Worm (Caenorhabditis elegans) whole organism, young adult: ENCODE measurements around the gene F09G8.10.

Source experiments
- B0035.1 ChIP-seq: sonication (generic microtip); optimal IDR thresholded peaks from 2 replicates; lab custom pipeline; 2016; ENCODE audit warnings: missing genetic modification characterization, mild to moderate bottlenecking, missing compliant biosample characterization, missing genotype, missing genetic modification reagents
- D2030.7 ChIP-seq: fragments of 200-800 bp; sonication (Bioruptor generic); IDR thresholded peaks from 2 replicates; pipeline ENCODE4 v1.3.6; 2022; ENCODE audit warnings: missing genetic modification reagents, missing genetic modification characterization, missing compliant biosample characterization
- F22D6.2 ChIP-seq: sonication (generic microtip); optimal IDR thresholded peaks from 2 replicates; lab custom pipeline; 2016; ENCODE audit warnings: mild to moderate bottlenecking, missing genetic modification characterization, missing compliant biosample characterization
- F33H1.4 ChIP-seq: fragments of 200-800 bp; sonication (Bioruptor generic); IDR thresholded peaks from 2 replicates; pipeline ENCODE4 v1.3.6; 2022; ENCODE audit warnings: missing genetic modification reagents, missing genetic modification characterization, missing compliant biosample characterization
- F37B4.10 ChIP-seq: fragments of 200-800 bp; sonication (Bioruptor generic); IDR thresholded peaks from 2 replicates; pipeline ENCODE4 v1.3.6; 2022; ENCODE audit warnings: missing genetic modification characterization, missing compliant biosample characterization
- F49E8.2 ChIP-seq: sonication (generic microtip); optimal IDR thresholded peaks from 3 replicates; lab custom pipeline; 2017; ENCODE audit warnings: missing genetic modification characterization, mild to moderate bottlenecking, missing compliant biosample characterization, antibody characterized with exemption, moderate library complexity; ENCODE audit not compliant: insufficient read depth
- F55B11.4 ChIP-seq: sonication (generic microtip); optimal IDR thresholded peaks from 2 replicates; lab custom pipeline; 2016; ENCODE audit warnings: missing compliant biosample characterization, missing genetic modification characterization, borderline replicate concordance; ENCODE audit not compliant: insufficient read depth
- F57C9.4 ChIP-seq: sonication (generic microtip); optimal IDR thresholded peaks from 2 replicates; lab custom pipeline; 2017; ENCODE audit warnings: mild to moderate bottlenecking, missing genetic modification characterization, missing compliant biosample characterization
- K11D2.4 ChIP-seq: fragments of 200-800 bp; sonication (Bioruptor generic); IDR thresholded peaks from 2 replicates; pipeline ENCODE4 v1.3.6; 2022; ENCODE audit warnings: missing genetic modification reagents, missing genetic modification characterization, missing compliant biosample characterization
- T26A5.8 ChIP-seq: sonication (generic microtip); optimal IDR thresholded peaks from 2 replicates; lab custom pipeline; 2016; ENCODE audit warnings: missing genetic modification characterization, missing compliant biosample characterization
- Y95B8A.8 ChIP-seq: fragments of 200-800 bp; sonication (Bioruptor generic); IDR thresholded peaks from 2 replicates; pipeline ENCODE4 v1.3.6; 2022; ENCODE audit warnings: missing genetic modification reagents, missing genetic modification characterization, missing compliant biosample characterization
- bed-2 ChIP-seq: fragments of 200-800 bp; sonication (Bioruptor generic); IDR thresholded peaks from 2 replicates; pipeline ENCODE4 v1.3.6; 2022; ENCODE audit warnings: missing genetic modification reagents, missing genetic modification characterization, missing compliant biosample characterization
- ccch-3 ChIP-seq: fragments of 200-800 bp; sonication (Bioruptor generic); optimal IDR thresholded peaks from 2 replicates; lab custom pipeline; 2018; ENCODE audit warnings: mild to moderate bottlenecking, missing genetic modification characterization, missing compliant biosample characterization
- ceh-100 ChIP-seq: fragments of 200-800 bp; sonication (Bioruptor generic); IDR thresholded peaks from 2 replicates; pipeline ENCODE4 v1.3.6; 2022; ENCODE audit warnings: missing genetic modification reagents, missing genetic modification characterization, missing compliant biosample characterization
- ceh-27 ChIP-seq: fragments of 200-800 bp; sonication (Bioruptor generic); optimal IDR thresholded peaks from 2 replicates; lab custom pipeline; 2018; ENCODE audit warnings: mild to moderate bottlenecking, missing genetic modification characterization, moderate library complexity, missing compliant biosample characterization
- die-1 ChIP-seq: sonication (generic microtip); optimal IDR thresholded peaks from 2 replicates; lab custom pipeline; 2016; ENCODE audit warnings: missing genotype, mild to moderate bottlenecking, missing genetic modification characterization, missing compliant biosample characterization
- dox-1 ChIP-seq: fragments of 200-800 bp; sonication (Bioruptor generic); IDR thresholded peaks from 2 replicates; pipeline ENCODE4 v1.3.6; 2022; ENCODE audit warnings: missing genetic modification reagents, missing genetic modification characterization, missing compliant biosample characterization
- egl-44 ChIP-seq: fragments of 200-800 bp; sonication (Bioruptor generic); IDR thresholded peaks from 2 replicates; pipeline ENCODE4 v1.3.6; 2022; ENCODE audit warnings: missing genetic modification reagents, missing genetic modification characterization, missing compliant biosample characterization
- hlh-12 ChIP-seq: sonication (generic microtip); optimal IDR thresholded peaks from 2 replicates; lab custom pipeline; 2016; ENCODE audit warnings: missing genetic modification characterization, missing compliant biosample characterization
- hlh-26 ChIP-seq: fragments of 200-800 bp; sonication (Bioruptor generic); conservative IDR thresholded peaks from 2 replicates; pipeline ENCODE4 v1.3.6; 2022; ENCODE audit warnings: missing genetic modification reagents, missing genetic modification characterization, missing compliant biosample characterization
- hmg-20 ChIP-seq: fragments of 200-800 bp; sonication (Bioruptor generic); IDR thresholded peaks from 2 replicates; pipeline ENCODE4 v1.3.6; 2022; ENCODE audit warnings: missing genetic modification reagents, missing genetic modification characterization, missing compliant biosample characterization
- lin-35 ChIP-seq, 3 experiments: fragments of 150-350 bp in 2 of 3; sonication (generic microtip) in 1 of 3; optimal IDR thresholded peaks; 2 replicates each; lab custom pipeline; 2014 to 2018; ENCODE audit warnings: missing biosample characterization in 3 of 3, missing genetic modification characterization in 3 of 3, missing genetic modification reagents in 3 of 3
- lsy-27 ChIP-seq: sonication (generic microtip); optimal IDR thresholded peaks from 2 replicates; lab custom pipeline; 2017; ENCODE audit warnings: missing genetic modification characterization, mild to moderate bottlenecking, missing compliant biosample characterization, antibody characterized with exemption, missing genotype, borderline replicate concordance; ENCODE audit not compliant: insufficient read depth
- madf-6 ChIP-seq: fragments of 200-800 bp; sonication (Bioruptor generic); IDR thresholded peaks from 2 replicates; pipeline ENCODE4 v1.3.6; 2022; ENCODE audit warnings: missing genetic modification reagents, missing genetic modification characterization, missing compliant biosample characterization
- mel-28 ChIP-seq: sonication (generic microtip); optimal IDR thresholded peaks from 2 replicates; lab custom pipeline; 2016; ENCODE audit warnings: borderline replicate concordance, mild to moderate bottlenecking, missing genetic modification characterization, missing compliant biosample characterization
- nfya-2 ChIP-seq: fragments of 200-800 bp; sonication (Bioruptor generic); IDR thresholded peaks from 2 replicates; pipeline ENCODE4 v1.3.6; 2022; ENCODE audit warnings: missing genetic modification reagents, missing genetic modification characterization, missing compliant biosample characterization
- nhr-80 ChIP-seq: sonication (generic microtip); optimal IDR thresholded peaks from 2 replicates; lab custom pipeline; 2016; ENCODE audit warnings: missing genetic modification characterization, missing compliant biosample characterization
- rpc-1 ChIP-seq, 2 experiments: fragments of 150-350 bp in 1 of 2; sonication (generic microtip) in 1 of 2; optimal IDR thresholded peaks; 2 replicates each; lab custom pipeline; 2014 to 2018; ENCODE audit warnings: missing biosample characterization in 1 of 2, missing genetic modification characterization in 1 of 2, missing genetic modification reagents in 1 of 2, missing genotype in 1 of 2
- unc-62 ChIP-seq: fragments of 150-350 bp; optimal IDR thresholded peaks from 2 replicates; lab custom pipeline; 2014; ENCODE audit warnings: missing biosample characterization, missing genetic modification reagents, missing genetic modification characterization
- xnd-1 ChIP-seq: sonication (generic microtip); optimal IDR thresholded peaks from 2 replicates; lab custom pipeline; 2016; ENCODE audit warnings: missing genotype, missing genetic modification reagents, missing genetic modification characterization, missing compliant biosample characterization
- zfh-2 ChIP-seq: fragments of 200-800 bp; sonication (Bioruptor generic); conservative IDR thresholded peaks from 2 replicates; pipeline ENCODE4 v1.3.6; 2022; ENCODE audit warnings: missing genetic modification reagents, missing genetic modification characterization, missing compliant biosample characterization
- ztf-22 ChIP-seq: fragments of 200-800 bp; sonication (Bioruptor generic); optimal IDR thresholded peaks from 2 replicates; lab custom pipeline; 2018; ENCODE audit warnings: mild to moderate bottlenecking, missing genetic modification characterization, moderate library complexity, missing compliant biosample characterization

F09G8.10 gene

DNA sequence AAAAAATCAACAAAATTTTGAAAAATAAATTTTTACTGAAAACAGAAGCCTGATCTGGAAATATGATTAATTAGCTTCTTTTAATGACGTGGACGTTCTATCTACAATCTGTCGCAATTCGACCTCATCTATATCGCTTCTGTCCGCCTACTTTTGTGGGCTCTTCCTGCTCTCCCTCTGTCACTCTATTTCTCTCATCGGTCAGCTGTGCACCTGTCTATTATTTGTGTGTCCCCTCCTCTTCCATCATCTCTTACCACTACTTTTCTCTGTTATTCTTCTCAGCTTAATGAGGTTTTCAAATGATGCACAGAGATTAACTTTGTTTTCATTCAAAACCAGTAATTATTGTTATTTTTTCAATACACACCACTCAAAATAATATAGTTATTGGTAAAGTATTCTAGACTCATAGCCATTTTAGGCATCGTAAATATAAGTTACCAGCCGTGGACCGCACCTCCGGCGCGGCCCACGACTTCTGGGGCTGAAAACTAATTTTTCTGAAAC is 27.2 kb upstream of the F09G8.10 start (continued):
- no peak for TF ChIP-seq F57C9.4 (tag; lab: Kevin White, UChicago)
- no peak for TF ChIP-seq lin-35 (GFP tag; optimal IDR thresholded peaks at IDR 0.05; lab: Kevin White, UChicago)
- no peak for TF ChIP-seq nfya-2 (GFP tag; lab: Robert Waterston, UW)
- no peak for TF ChIP-seq F55B11.4 (tag; lab: Kevin White, UChicago)

DNA sequence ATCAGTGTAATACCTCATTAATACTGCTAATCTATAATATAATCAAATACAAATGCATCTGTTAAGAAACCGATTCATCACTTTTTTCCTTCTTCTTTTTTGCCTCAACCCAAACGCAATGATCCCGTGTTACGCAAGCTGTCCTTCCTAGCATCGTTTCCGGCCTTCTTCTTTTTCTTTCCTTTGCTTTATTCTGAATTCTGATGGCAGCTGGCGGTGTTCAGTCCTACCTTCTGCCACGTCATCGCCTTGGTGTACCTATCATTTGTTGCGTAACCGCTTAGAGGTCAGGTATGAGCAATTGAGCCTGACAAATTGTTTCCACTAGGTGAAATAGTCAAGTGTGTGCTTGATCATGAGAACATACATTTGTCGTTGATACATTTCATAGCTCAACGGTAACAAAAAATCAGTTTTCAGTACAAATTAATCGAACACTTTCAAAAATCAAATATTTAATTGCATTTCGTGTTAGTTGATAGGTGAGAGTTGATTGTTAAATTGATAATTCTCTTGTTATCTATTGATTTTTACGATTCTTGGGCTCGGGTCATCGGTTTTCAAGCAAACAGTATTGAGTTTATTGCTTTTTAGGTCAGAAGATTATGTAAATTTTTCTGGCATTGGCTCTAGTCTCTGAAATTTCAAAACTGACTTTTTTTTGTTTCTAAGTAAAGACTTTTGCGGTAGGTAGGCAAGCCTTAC is 26.4 kb upstream of the F09G8.10 start:
- TF ChIP-seq hlh-26 (GFP tag; lab: Robert Waterston, UW): no peak
- no peak for TF ChIP-seq F49E8.2
- TF ChIP-seq ztf-22 (GFP tag; lab: Kevin White, UChicago): no peak
- no peak for TF ChIP-seq mel-28 (tag; lab: Kevin White, UChicago)
- TF ChIP-seq rpc-1 (optimal IDR thresholded peaks at IDR 0.05; lab: Kevin White, UChicago): no peak
- no peak for TF ChIP-seq rpc-1 (tag; optimal IDR thresholded peaks at IDR 0.05; lab: Kevin White, UChicago)
- no peak for TF ChIP-seq madf-6
- no peak for TF ChIP-seq B0035.1
- TF ChIP-seq ceh-100: no peak
- no peak for TF ChIP-seq hmg-20 (GFP tag; lab: Robert Waterston, UW)
- no peak for TF ChIP-seq F37B4.10
- no peak for TF ChIP-seq bed-2
- TF ChIP-seq ceh-27 (GFP tag; lab: Kevin White, UChicago): no peak
- TF ChIP-seq ccch-3 (GFP tag; lab: Kevin White, UChicago): no peak
- no peak for TF ChIP-seq hlh-12 (tag; lab: Kevin White, UChicago)
- TF ChIP-seq, all 124 proteins: peak for 0

DNA sequence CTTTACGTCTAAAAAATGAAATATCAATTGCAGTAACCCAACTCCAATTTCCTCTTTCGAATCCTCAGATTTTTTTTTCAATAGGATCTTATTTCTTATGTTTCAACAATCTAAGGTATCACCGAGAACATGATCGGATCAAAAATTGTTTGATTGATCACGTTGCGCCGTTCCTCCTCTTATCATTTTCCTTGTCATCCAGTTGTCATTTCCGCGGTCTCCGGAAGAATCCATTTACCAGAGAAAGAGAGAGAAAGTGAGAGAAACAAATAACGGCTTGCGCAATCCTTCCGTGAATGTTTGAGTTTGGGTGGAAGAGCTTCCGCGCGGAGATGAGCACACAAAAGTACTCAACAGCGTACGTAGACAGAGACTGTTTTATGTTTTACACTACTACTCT is 21.3 kb upstream of the F09G8.10 start:
- TF ChIP-seq F33H1.4 (GFP tag; lab: Robert Waterston, UW) (no peak), B0035.1 (no peak), nhr-80 (tag; lab: Kevin White, UChicago) (peak; percentile 68), madf-6 (no peak), zfh-2 (GFP tag; lab: Robert Waterston, UW) (no peak), F49E8.2 (no peak), unc-62 (GFP tag; lab: Kevin White, UChicago) (peak; percentile 42), D2030.7 (no peak), T26A5.8 (tag; lab: Kevin White, UChicago) (no peak), die-1 (tag; lab: Kevin White, UChicago) (no peak), Y95B8A.8 (GFP tag; lab: Robert Waterston, UW) (no peak)

DNA sequence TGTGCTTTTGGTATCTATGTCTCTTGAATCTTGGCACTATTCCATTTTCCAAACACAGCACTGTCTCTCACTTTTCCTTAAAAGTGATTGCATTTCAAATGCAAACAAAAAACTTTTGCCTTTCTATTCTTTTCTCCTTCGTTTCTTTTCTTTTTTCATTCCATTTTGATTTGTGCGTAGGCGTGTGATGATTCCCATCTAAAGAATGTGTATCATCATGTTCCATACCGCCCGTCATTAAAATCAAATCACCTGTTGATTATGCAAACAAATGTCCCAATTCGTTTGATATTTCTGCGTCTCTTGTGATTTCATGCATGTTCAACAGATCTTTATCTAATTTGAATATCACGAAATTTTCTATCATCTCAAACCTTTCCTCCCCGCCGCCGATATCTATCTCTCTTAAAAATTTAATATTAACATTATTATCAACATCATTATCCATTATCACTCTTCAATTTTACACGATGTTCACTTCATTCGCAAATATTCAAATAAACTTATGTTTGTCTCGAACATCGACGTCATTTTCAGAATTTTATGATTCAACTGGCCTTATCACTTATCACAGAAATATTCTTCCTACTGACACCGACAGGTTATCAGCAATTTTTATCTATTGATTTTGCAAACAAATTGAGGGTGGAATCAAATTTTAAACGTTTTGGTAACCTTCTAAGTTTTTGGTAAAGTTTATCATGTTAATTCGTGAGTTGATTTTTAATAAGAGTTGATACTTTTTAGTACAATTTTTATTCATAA is 19.5 kb upstream of the F09G8.10 start:
- TF ChIP-seq xnd-1 (tag; lab: Kevin White, UChicago) (no peak), F49E8.2 (no peak), nhr-80 (tag; lab: Kevin White, UChicago) (peak; percentile 60), lsy-27 (tag; lab: Kevin White, UChicago) (no peak), ceh-100 (no peak), F22D6.2 (tag; lab: Kevin White, UChicago) (no peak), dox-1 (GFP tag; lab: Robert Waterston, UW) (0 out of 2 replicates have a peak, but pooled peaks have one; percentile 22), egl-44 (no peak), K11D2.4 (GFP tag; lab: Robert Waterston, UW) (no peak)
